Fruit fly (Drosophila melanogaster) whole organism, prepupa: Measurements from ENCODE around the gene form3.

ENCODE experiments used
- Blimp-1 ChIP-seq: fragments of 200-800 bp; sonication (Bioruptor generic); optimal IDR thresholded peaks from 3 replicates; lab custom pipeline; 2017; ENCODE audit warnings: missing biosample characterization, missing genetic modification characterization, mild to moderate bottlenecking, moderate library complexity, missing genetic modification reagents
- CG10669 ChIP-seq: fragments of 200-800 bp; sonication (Bioruptor generic); optimal IDR thresholded peaks from 3 replicates; lab custom pipeline; 2018; ENCODE audit warnings: missing biosample characterization, mild to moderate bottlenecking, missing genetic modification characterization, moderate library complexity
- CG11294 ChIP-seq: fragments of 200-800 bp; sonication (Bioruptor generic); IDR thresholded peaks from 2 replicates; pipeline ENCODE4 v1.3.6; 2022; ENCODE audit warnings: missing biosample characterization, missing genetic modification characterization
- CG11902 ChIP-seq: fragments of 200-800 bp; sonication (Bioruptor generic); optimal IDR thresholded peaks from 3 replicates; lab custom pipeline; 2016; ENCODE audit warnings: missing biosample characterization, missing genetic modification characterization
- CG15336 ChIP-seq: fragments of 200-800 bp; sonication (Bioruptor generic); IDR thresholded peaks from 2 replicates; pipeline ENCODE4 v1.3.6; 2022; ENCODE audit warnings: missing biosample characterization, missing genetic modification characterization
- CG1621 ChIP-seq: fragments of 200-800 bp; sonication (Bioruptor generic); optimal IDR thresholded peaks from 3 replicates; lab custom pipeline; 2018; ENCODE audit warnings: missing biosample characterization, mild to moderate bottlenecking, missing genetic modification characterization
- CG16779 ChIP-seq: fragments of 200-800 bp; sonication (Bioruptor generic); optimal IDR thresholded peaks from 3 replicates; lab custom pipeline; 2017; ENCODE audit warnings: missing biosample characterization, mild to moderate bottlenecking, missing genetic modification characterization
- CG3032 ChIP-seq: fragments of 200-800 bp; optimal IDR thresholded peaks from 2 replicates; lab custom pipeline; 2019; ENCODE audit warnings: missing biosample characterization, mild to moderate bottlenecking, missing genetic modification characterization, moderate library complexity
- CG31627 ChIP-seq: fragments of 200-800 bp; sonication (Bioruptor generic); optimal IDR thresholded peaks from 3 replicates; lab custom pipeline; 2016; ENCODE audit warnings: missing biosample characterization, missing genetic modification characterization
- CG32006 ChIP-seq: fragments of 200-800 bp; sonication (Bioruptor generic); optimal IDR thresholded peaks from 3 replicates; lab custom pipeline; 2017; ENCODE audit warnings: missing biosample characterization, mild to moderate bottlenecking, missing genetic modification characterization
- CG4318 ChIP-seq: fragments of 200-800 bp; sonication (Bioruptor generic); optimal IDR thresholded peaks from 3 replicates; lab custom pipeline; 2017; ENCODE audit warnings: missing biosample characterization, mild to moderate bottlenecking, missing genetic modification characterization
- CG6163 ChIP-seq: fragments of 200-800 bp; sonication (Bioruptor generic); IDR thresholded peaks from 3 replicates; pipeline ENCODE4 v1.3.6; 2022; ENCODE audit warnings: missing biosample characterization, missing genetic modification characterization
- CG6792 ChIP-seq: fragments of 200-800 bp; sonication (Bioruptor generic); optimal IDR thresholded peaks from 3 replicates; lab custom pipeline; 2016; ENCODE audit warnings: missing biosample characterization, missing genetic modification characterization
- CG6808 ChIP-seq: fragments of 200-800 bp; sonication (Bioruptor generic); optimal IDR thresholded peaks from 3 replicates; lab custom pipeline; 2017; ENCODE audit warnings: missing biosample characterization, missing genetic modification characterization, mild to moderate bottlenecking, moderate library complexity, missing genetic modification reagents
- CG7368 ChIP-seq: fragments of 200-800 bp; sonication (Bioruptor generic); optimal IDR thresholded peaks from 3 replicates; lab custom pipeline; 2016; ENCODE audit warnings: missing biosample characterization, missing genetic modification characterization
- CG8119 ChIP-seq: fragments of 200-800 bp; sonication (Bioruptor generic); IDR thresholded peaks from 3 replicates; pipeline ENCODE4 v1.3.6; 2022; ENCODE audit warnings: missing biosample characterization, missing genetic modification characterization
- CG8632 ChIP-seq: fragments of 200-800 bp; sonication (Bioruptor generic); optimal IDR thresholded peaks from 3 replicates; lab custom pipeline; 2016; ENCODE audit warnings: missing biosample characterization, missing genetic modification characterization
- CG9139 ChIP-seq: fragments of 200-800 bp; sonication (Bioruptor generic); optimal IDR thresholded peaks from 3 replicates; lab custom pipeline; 2017; ENCODE audit warnings: missing biosample characterization, mild to moderate bottlenecking, missing genetic modification characterization
- Eip78C ChIP-seq: fragments of 200-800 bp; sonication (Bioruptor generic); peaks from one replicate; lab custom pipeline; 2016; ENCODE audit warnings: missing biosample characterization, missing genetic modification characterization
- Eip93F ChIP-seq: fragments of 200-800 bp; sonication (Bioruptor generic); optimal IDR thresholded peaks from 2 replicates; lab custom pipeline; 2016; ENCODE audit warnings: missing biosample characterization, mild to moderate bottlenecking, missing genetic modification characterization
- Ets21C ChIP-seq: fragments of 200-800 bp; sonication (Bioruptor generic); optimal IDR thresholded peaks from 3 replicates; lab custom pipeline; 2016; ENCODE audit warnings: missing biosample characterization, missing genetic modification characterization
- Hr38 ChIP-seq: sonication (Bioruptor generic); optimal IDR thresholded peaks from 2 replicates; lab custom pipeline; 2016; ENCODE audit warnings: missing biosample characterization, missing genetic modification characterization
- Hr4 ChIP-seq: fragments of 200-800 bp; sonication (Bioruptor generic); optimal IDR thresholded peaks from 3 replicates; lab custom pipeline; 2016; ENCODE audit warnings: missing biosample characterization, missing genetic modification characterization
- Lpt ChIP-seq: fragments of 200-800 bp; sonication (Bioruptor generic); optimal IDR thresholded peaks from 3 replicates; lab custom pipeline; 2016; ENCODE audit warnings: missing biosample characterization, missing genetic modification characterization
- Met ChIP-seq: fragments of 200-800 bp; sonication (Bioruptor generic); optimal IDR thresholded peaks from 3 replicates; lab custom pipeline; 2016; ENCODE audit warnings: missing biosample characterization, missing genetic modification characterization
- Smox ChIP-seq: fragments of 200-800 bp; sonication (Bioruptor generic); optimal IDR thresholded peaks from 3 replicates; lab custom pipeline; 2016; ENCODE audit warnings: missing biosample characterization, missing genetic modification characterization
- Sox102F ChIP-seq: fragments of 200-800 bp; sonication (Bioruptor generic); optimal IDR thresholded peaks from 2 replicates; lab custom pipeline; 2016; ENCODE audit warnings: missing biosample characterization, mild to moderate bottlenecking, missing genetic modification characterization
- Sox14 ChIP-seq: fragments of 200-800 bp; sonication (Bioruptor generic); optimal IDR thresholded peaks from 3 replicates; lab custom pipeline; 2016; ENCODE audit warnings: missing biosample characterization, missing genetic modification characterization
- Sox15 ChIP-seq: fragments of 200-800 bp; sonication (Bioruptor generic); optimal IDR thresholded peaks from 3 replicates; lab custom pipeline; 2016; ENCODE audit warnings: missing biosample characterization, missing genetic modification characterization
- achi ChIP-seq: fragments of 200-800 bp; sonication (Bioruptor generic); optimal IDR thresholded peaks from 3 replicates; lab custom pipeline; 2016; ENCODE audit warnings: missing biosample characterization, missing genetic modification characterization
- dac ChIP-seq: fragments of 200-800 bp; sonication (Bioruptor generic); optimal IDR thresholded peaks from 2 replicates; lab custom pipeline; 2017; ENCODE audit warnings: missing biosample characterization, mild to moderate bottlenecking, missing genetic modification characterization
- dsx ChIP-seq: fragments of 200-800 bp; optimal IDR thresholded peaks from 3 replicates; lab custom pipeline; 2019; ENCODE audit warnings: missing biosample characterization, mild to moderate bottlenecking, missing genetic modification characterization, moderate library complexity; ENCODE audit not compliant: poor library complexity, severe bottlenecking
- eg ChIP-seq: fragments of 200-800 bp; sonication (Bioruptor generic); IDR thresholded peaks from 3 replicates; pipeline ENCODE4 v1.3.6; 2022; ENCODE audit warnings: missing biosample characterization, missing genetic modification characterization
- fd59A ChIP-seq: fragments of 200-800 bp; sonication (Bioruptor generic); optimal IDR thresholded peaks from 2 replicates; lab custom pipeline; 2017; ENCODE audit warnings: missing biosample characterization, mild to moderate bottlenecking, missing genetic modification characterization, missing genetic modification reagents
- fkh ChIP-seq: fragments of 200-800 bp; sonication (Bioruptor generic); optimal IDR thresholded peaks from 3 replicates; lab custom pipeline; 2017; ENCODE audit warnings: missing biosample characterization, mild to moderate bottlenecking, missing genetic modification characterization, moderate library complexity
- lz ChIP-seq: fragments of 200-800 bp; sonication (Bioruptor generic); optimal IDR thresholded peaks from 3 replicates; lab custom pipeline; 2016; ENCODE audit warnings: missing biosample characterization, missing genetic modification characterization
- net ChIP-seq: fragments of 200-800 bp; sonication (Bioruptor generic); optimal IDR thresholded peaks from 3 replicates; lab custom pipeline; 2016; ENCODE audit warnings: missing biosample characterization, missing genetic modification characterization
- pdm3 ChIP-seq: fragments of 200-800 bp; sonication (Bioruptor generic); optimal IDR thresholded peaks from 3 replicates; lab custom pipeline; 2016; ENCODE audit warnings: missing biosample characterization, missing genetic modification characterization
- salr ChIP-seq, 2 experiments: fragments of 200-800 bp; sonication (Bioruptor generic); optimal IDR thresholded peaks; 3 replicates each; lab custom pipeline; 2016 to 2018; ENCODE audit warnings: missing biosample characterization in 2 of 2, missing genetic modification characterization in 2 of 2, mild to moderate bottlenecking in 1 of 2
- ss ChIP-seq, 2 experiments: fragments of 200-800 bp; sonication (Bioruptor generic); optimal IDR thresholded peaks; 2 replicates in 1 of 2; 3 replicates in 1 of 2; lab custom pipeline; 2017 to 2018; ENCODE audit warnings: mild to moderate bottlenecking in 2 of 2, missing biosample characterization in 2 of 2, missing genetic modification characterization in 2 of 2, moderate library complexity in 1 of 2

form3 gene

DNA sequence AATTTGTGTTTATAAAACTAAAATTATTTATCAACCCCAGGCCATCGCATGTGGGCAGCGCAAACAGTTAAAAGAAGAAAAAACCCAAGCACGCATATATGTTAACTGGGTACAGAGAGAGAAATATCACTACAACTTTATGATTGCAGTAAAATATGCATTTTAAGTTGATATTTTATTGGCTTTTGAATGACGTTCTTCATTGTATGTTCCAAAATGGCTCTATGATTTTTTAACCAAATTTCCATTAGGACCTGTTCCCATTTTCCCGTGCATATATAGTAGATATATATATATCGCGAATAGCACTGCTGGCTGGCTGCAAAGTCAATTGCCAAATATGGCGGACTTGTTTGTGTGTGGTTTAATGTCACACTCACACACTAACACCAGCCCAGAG is 1.9 kb downstream of the form3 start (continued):
- TF ChIP-seq Hr4 (GFP tag; lab: Kevin White, UChicago) (peak; percentile 61), Smox (GFP tag; lab: Kevin White, UChicago) (no peak), Lpt (GFP tag; lab: Kevin White, UChicago) (peak; percentile 40), CG11294 (GFP tag; lab: Robert Waterston, UW) (peak; percentile 27; the same call in 1 of the 2 replicates), CG4318 (GFP tag; lab: Kevin White, UChicago) (peak; percentile 2), ss (GFP tag; optimal IDR thresholded peaks at IDR 0.05; lab: Kevin White, UChicago) (no peak), CG15336 (peak; percentile 67), pdm3 (GFP tag; lab: Kevin White, UChicago) (peak; percentile 18)

DNA sequence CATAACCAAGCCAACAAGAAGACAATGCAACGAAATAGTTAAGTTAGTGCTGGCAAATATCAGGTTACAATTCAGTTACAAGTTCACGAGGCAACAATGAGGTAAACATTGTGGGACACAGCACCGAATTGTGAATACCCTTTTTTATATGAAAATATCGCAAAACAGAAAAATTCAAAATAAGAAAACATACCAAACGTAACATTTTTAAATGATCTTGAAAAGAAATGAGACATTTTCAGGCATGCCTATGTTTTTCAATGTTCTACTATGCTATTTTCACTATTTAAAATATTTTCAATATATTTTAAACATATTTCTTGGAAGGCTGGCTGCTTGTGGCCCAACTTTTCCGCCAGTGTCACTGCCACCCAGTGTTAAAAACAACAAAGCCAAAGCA is 9.3 kb downstream of the form3 start:
- TF ChIP-seq CG8119 (peak; percentile 20; the same call in 1 of the 3 replicates), CG32006 (GFP tag; lab: Kevin White, UChicago) (peak; percentile 56), Eip93F (GFP tag; lab: Kevin White, UChicago) (no peak), Hr4 (GFP tag; lab: Kevin White, UChicago) (peak; percentile 29), CG4318 (GFP tag; lab: Kevin White, UChicago) (peak; percentile 15), CG9139 (no peak), CG31627 (no peak), CG15336 (no peak)

DNA sequence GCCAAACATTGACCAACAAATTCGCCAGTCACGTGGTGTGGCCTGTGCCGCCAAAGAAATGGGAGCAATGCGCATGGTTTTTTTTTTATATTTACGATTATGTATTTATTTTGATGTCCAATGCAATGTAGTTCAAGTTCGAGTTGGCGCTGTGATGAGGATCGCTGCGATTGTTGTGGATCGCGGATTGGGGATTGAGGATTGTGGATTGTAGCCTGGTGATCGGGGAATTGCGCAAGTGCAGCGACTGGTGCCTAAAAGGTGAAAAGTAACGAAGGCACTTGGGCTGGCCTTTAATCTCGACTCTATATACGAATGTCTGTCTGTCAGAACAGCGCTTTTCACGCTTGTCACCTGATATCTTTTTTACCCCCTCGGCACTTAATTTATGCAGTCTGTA is 9.9 kb downstream of the form3 start:
- peak; percentile 17 for TF ChIP-seq Eip78C (GFP tag; lab: Kevin White, UChicago)
- no peak for TF ChIP-seq CG6808 (GFP tag; lab: Kevin White, UChicago)

DNA sequence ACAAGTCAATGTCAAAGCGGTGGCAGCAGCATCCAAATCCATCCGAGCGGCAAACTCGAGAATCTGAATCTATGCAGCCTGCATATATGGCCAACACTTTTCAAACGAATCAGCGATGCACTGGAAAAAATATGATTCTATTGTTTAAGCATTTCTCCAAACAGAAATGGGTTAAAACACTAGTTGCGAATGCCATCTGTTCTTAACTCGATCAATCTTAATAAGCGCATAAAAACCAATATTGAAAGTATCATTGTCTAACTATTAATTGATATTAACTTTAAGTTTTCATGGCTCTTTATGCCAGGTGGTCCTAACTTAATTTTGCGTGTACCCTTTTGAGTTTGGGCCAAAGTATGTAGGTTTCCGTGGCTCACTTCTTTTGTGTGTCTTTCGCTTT is 11.1 kb downstream of the form3 start:
- TF ChIP-seq eg (GFP tag; lab: Robert Waterston, UW), result no peak
- TF ChIP-seq Eip78C (GFP tag; lab: Kevin White, UChicago), result peak; percentile 57
- peak; percentile 32 for TF ChIP-seq CG32006 (GFP tag; lab: Kevin White, UChicago)
- no peak for TF ChIP-seq CG6163
- peak; percentile 13 for TF ChIP-seq Hr4 (GFP tag; lab: Kevin White, UChicago)
- no peak for TF ChIP-seq fkh (GFP tag; lab: Kevin White, UChicago)
- no peak for TF ChIP-seq CG16779
- TF ChIP-seq achi (GFP tag; lab: Kevin White, UChicago), result no peak
- TF ChIP-seq CG8119, result 0 out of 3 replicates have a peak, but pooled peaks have one; percentile 13
- TF ChIP-seq, all 60 proteins: peak for 4

DNA sequence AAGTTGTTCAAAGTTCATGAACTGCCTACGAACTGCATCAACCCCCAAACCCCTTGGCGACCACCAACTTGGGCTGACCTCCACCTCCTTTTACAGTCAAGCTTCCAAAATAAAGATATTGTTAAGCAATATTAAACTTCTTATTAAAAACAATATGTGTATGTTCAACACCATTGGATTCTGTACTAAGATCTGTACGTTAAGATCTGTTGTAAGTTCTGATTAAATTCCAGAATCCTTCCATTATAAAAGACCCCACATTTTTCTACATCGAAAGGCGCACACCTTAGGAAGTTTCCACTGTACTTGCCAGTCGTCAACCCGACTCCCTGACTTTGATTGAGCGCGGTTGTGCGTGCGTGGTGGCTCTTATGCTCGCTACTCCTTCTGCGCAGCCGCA is 18.4 kb downstream of the form3 start:
- peak; percentile 16 for TF ChIP-seq Hr4 (GFP tag; lab: Kevin White, UChicago)
- TF ChIP-seq Sox102F (GFP tag; lab: Kevin White, UChicago), result peak; percentile 63
- TF ChIP-seq CG31627, result peak; percentile 49
- TF ChIP-seq achi (GFP tag; lab: Kevin White, UChicago), result peak; percentile 60
- TF ChIP-seq CG7368 (GFP tag; lab: Kevin White, UChicago), result peak; percentile 45
- peak; percentile 56 for TF ChIP-seq pdm3 (GFP tag; lab: Kevin White, UChicago)
- TF ChIP-seq ss (GFP tag; optimal IDR thresholded peaks at IDR 0.05; lab: Kevin White, UChicago), result peak; percentile 73 to 84
- TF ChIP-seq Hr38, result no peak
- TF ChIP-seq Met, result peak; percentile 75
- TF ChIP-seq CG6792 (GFP tag; lab: Kevin White, UChicago), result peak; percentile 37
- peak; percentile 63 for TF ChIP-seq CG1621 (tag; lab: Kevin White, UChicago)
- no peak for TF ChIP-seq CG11294 (GFP tag; lab: Robert Waterston, UW)
- peak; percentile 64 for TF ChIP-seq CG3032 (tag; lab: Kevin White, UChicago)
- TF ChIP-seq Sox14 (GFP tag; lab: Kevin White, UChicago), result peak; percentile 55
- peak; percentile 55 for TF ChIP-seq fd59A (GFP tag; lab: Kevin White, UChicago)
- TF ChIP-seq CG15336, result 0 out of 2 replicates have a peak, but pooled peaks have one; percentile 31
- peak; percentile 71 for TF ChIP-seq CG6808 (GFP tag; lab: Kevin White, UChicago)
- TF ChIP-seq Eip78C (GFP tag; lab: Kevin White, UChicago), result peak; percentile 86
- TF ChIP-seq CG6163, result no peak
- no peak for TF ChIP-seq Blimp-1 (GFP tag; lab: Kevin White, UChicago)
- peak; percentile 40 for TF ChIP-seq CG8632 (GFP tag; lab: Kevin White, UChicago)
- peak; percentile 26 for TF ChIP-seq CG11902 (GFP tag; lab: Kevin White, UChicago)
- TF ChIP-seq net (GFP tag; lab: Kevin White, UChicago), result peak; percentile 9
- TF ChIP-seq Sox15, result no peak
- TF ChIP-seq Ets21C, result peak; percentile 24
- TF ChIP-seq CG32006 (GFP tag; lab: Kevin White, UChicago), result peak; percentile 37
- peak; percentile 57 for TF ChIP-seq CG10669 (GFP tag; lab: Kevin White, UChicago)
- peak; percentile 69 for TF ChIP-seq dsx
- TF ChIP-seq dac (GFP tag; lab: Kevin White, UChicago), result no peak
- TF ChIP-seq lz (GFP tag; lab: Kevin White, UChicago), result peak; percentile 50
- peak; percentile 13 for TF ChIP-seq CG9139
- no peak for TF ChIP-seq eg (GFP tag; lab: Robert Waterston, UW)
- TF ChIP-seq Lpt (GFP tag; lab: Kevin White, UChicago), result no peak
- no peak for TF ChIP-seq salr (GFP tag; optimal IDR thresholded peaks at IDR 0.05; lab: Kevin White, UChicago)
